Worm (Caenorhabditis elegans) whole organism, mixed stage, embryonic: ENCODE measurements around the gene pes-23.

Experiments used
- lsy-2 ChIP-seq: fragments of 150-350 bp; optimal IDR thresholded peaks from 2 replicates; lab custom pipeline; 2014; ENCODE audit warnings: missing biosample characterization, missing genetic modification characterization
- nhr-237 ChIP-seq: fragments of 150-350 bp; optimal IDR thresholded peaks from 2 replicates; lab custom pipeline; 2014; ENCODE audit warnings: missing biosample characterization, missing genetic modification characterization
- nhr-28 ChIP-seq: fragments of 150-350 bp; optimal IDR thresholded peaks from 2 replicates; lab custom pipeline; 2014; ENCODE audit warnings: missing biosample characterization, missing genetic modification characterization
- pha-4 ChIP-seq: fragments of 150-350 bp; optimal IDR thresholded peaks from 2 replicates; lab custom pipeline; 2018; ENCODE audit warnings: missing biosample characterization, missing genetic modification reagents, missing genetic modification characterization
- snpc-4 ChIP-seq: fragments of 150-350 bp; optimal IDR thresholded peaks from 2 replicates; lab custom pipeline; 2014; ENCODE audit warnings: missing biosample characterization, missing genetic modification characterization

DNA sequence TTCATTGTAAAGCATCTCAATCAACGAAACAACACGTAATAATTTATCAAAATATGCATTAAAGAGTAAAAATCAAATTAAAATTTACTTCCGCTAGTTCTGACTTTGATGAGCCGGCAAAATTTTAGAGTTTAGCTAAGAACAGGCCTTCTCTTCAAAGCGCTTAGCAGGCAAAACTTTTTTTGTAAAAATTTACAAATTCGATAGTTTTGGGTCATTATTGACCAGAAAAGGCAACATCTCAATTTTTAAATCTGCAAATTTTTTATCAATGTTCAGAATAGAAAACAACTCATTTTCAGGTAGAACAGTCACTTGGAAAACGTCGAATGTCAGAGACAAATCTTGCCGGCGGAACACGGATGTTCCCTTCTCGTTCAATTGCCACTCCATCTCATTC lies 36.6 kb downstream of the pes-23 start:
- no peak for TF ChIP-seq lsy-2 (tag; lab: Kevin White, UChicago)
- no peak for TF ChIP-seq nhr-28 (tag; lab: Kevin White, UChicago)
- no peak for TF ChIP-seq nhr-237 (tag; lab: Kevin White, UChicago)
- no peak for TF ChIP-seq snpc-4
- TF ChIP-seq pha-4 (tag; lab: Kevin White, UChicago), result no peak
